Fruit fly (Drosophila melanogaster) whole organism, embryonic: Measurements from ENCODE around the gene dpr3.

ENCODE experiments used
- Asciz ChIP-seq: fragments of 200-800 bp; sonication (Bioruptor generic); optimal IDR thresholded peaks from 2 replicates; lab custom pipeline; 2017; ENCODE audit warnings: missing biosample characterization, mild to moderate bottlenecking, missing genetic modification characterization, missing genetic modification reagents
- CG6254 ChIP-seq: fragments of 200-800 bp; sonication (Bioruptor generic); optimal IDR thresholded peaks from 3 replicates; lab custom pipeline; 2017; ENCODE audit warnings: mild to moderate bottlenecking, missing biosample characterization, missing genetic modification reagents, missing genetic modification characterization
- CG7928 ChIP-seq: fragments of 200-800 bp; sonication (Bioruptor generic); optimal IDR thresholded peaks from 2 replicates; lab custom pipeline; 2017; ENCODE audit warnings: missing biosample characterization, mild to moderate bottlenecking, missing genetic modification characterization
- CG8388 ChIP-seq: fragments of 200-800 bp; sonication (Bioruptor generic); optimal IDR thresholded peaks from 2 replicates; lab custom pipeline; 2019; ENCODE audit warnings: missing biosample characterization, mild to moderate bottlenecking, missing genetic modification characterization, moderate library complexity
- Dll ChIP-seq: fragments of 200-800 bp; sonication (Bioruptor generic); IDR thresholded peaks from 4 replicates; pipeline ENCODE4 v1.3.6; 2022; ENCODE audit warnings: missing biosample characterization, missing genetic modification characterization; ENCODE audit not compliant: partially characterized antibody
- Pdp1 ChIP-seq, 2 experiments: fragments of 200-800 bp; sonication (Bioruptor generic); optimal IDR thresholded peaks; 3 replicates each; lab custom pipeline; 2016; ENCODE audit warnings: missing biosample characterization in 2 of 2, missing genetic modification characterization in 2 of 2, mild to moderate bottlenecking in 1 of 2, moderate library complexity in 1 of 2
- gcm2 ChIP-seq: fragments of 200-800 bp; sonication (Bioruptor generic); optimal IDR thresholded peaks from 2 replicates; lab custom pipeline; 2016; ENCODE audit warnings: missing biosample characterization, missing genetic modification characterization
- gro ChIP-seq: fragments of 200-800 bp; sonication (Bioruptor generic); optimal IDR thresholded peaks from 2 replicates; lab custom pipeline; 2016; ENCODE audit warnings: missing biosample characterization, missing genetic modification characterization
- insv ChIP-seq, 2 experiments: fragments of 200-800 bp; sonication (Bioruptor generic); optimal IDR thresholded peaks; 3 replicates each; lab custom pipeline; 2016 to 2018; ENCODE audit warnings: missing biosample characterization in 2 of 2, missing genetic modification characterization in 2 of 2
- kah ChIP-seq: fragments of 200-800 bp; sonication (Bioruptor generic); optimal IDR thresholded peaks from 2 replicates; lab custom pipeline; 2018; ENCODE audit warnings: missing biosample characterization, mild to moderate bottlenecking, missing genetic modification characterization
- scrt ChIP-seq: fragments of 200-800 bp; sonication (Bioruptor generic); optimal IDR thresholded peaks from 2 replicates; lab custom pipeline; 2018; ENCODE audit warnings: missing biosample characterization, mild to moderate bottlenecking, missing genetic modification characterization, moderate library complexity
- sug ChIP-seq: fragments of 200-800 bp; optimal IDR thresholded peaks from 2 replicates; lab custom pipeline; 2019; ENCODE audit warnings: missing biosample characterization, mild to moderate bottlenecking, missing genetic modification characterization, moderate library complexity
- unpg ChIP-seq: fragments of 200-800 bp; sonication (Bioruptor generic); optimal IDR thresholded peaks from 3 replicates; lab custom pipeline; 2018; ENCODE audit warnings: missing biosample characterization, mild to moderate bottlenecking, missing genetic modification characterization, moderate library complexity
- wek ChIP-seq: fragments of 200-800 bp; sonication (Bioruptor generic); optimal IDR thresholded peaks from 3 replicates; lab custom pipeline; 2018; ENCODE audit warnings: missing biosample characterization, mild to moderate bottlenecking, missing genetic modification characterization, moderate library complexity

- TF ChIP-seq Dll (GFP tag; lab: Robert Waterston, UW) (peak; percentile 64; the same call in 2 of the 4 replicates), Asciz (GFP tag; lab: Kevin White, UChicago) (no peak), Pdp1 (GFP tag; optimal IDR thresholded peaks at IDR 0.05; lab: Kevin White, UChicago) (no peak), CG7928 (GFP tag; lab: Kevin White, UChicago) (no peak), CG8388 (GFP tag; lab: Kevin White, UChicago) (no peak), kah (GFP tag; lab: Kevin White, UChicago) (no peak), sug (tag; lab: Kevin White, UChicago) (no peak), scrt (no peak), gcm2 (no peak), wek (GFP tag; lab: Kevin White, UChicago) (no peak), unpg (GFP tag; lab: Kevin White, UChicago) (no peak), insv (GFP tag; optimal IDR thresholded peaks at IDR 0.05; lab: Kevin White, UChicago) (no peak), CG6254 (no peak), gro (GFP tag; lab: Kevin White, UChicago) (no peak)
Observed at dm6 chr2L:2010335-2011061, 99.2 kb downstream of the dpr3 start.
